Worm (Caenorhabditis elegans): ENCODE results near the gene nhr-38.

ce11 chrIV:9761751-9762150, 51.8 kb downstream of the nhr-38 start:
- TF ChIP-seq unc-62 (GFP tag; optimal IDR thresholded peaks at IDR 0.05 in 1 of 2): no peak
- no peak for TF ChIP-seq unc-62 (tag; optimal IDR thresholded peaks at IDR 0.05)
- TF ChIP-seq mes-2 (tag; optimal IDR thresholded peaks at IDR 0.05; ENCODE audit: poor library complexity, severe bottlenecking): no peak
- no peak for TF ChIP-seq php-3 (GFP tag; IDR thresholded peaks at IDR 0.05)
- no peak for TF ChIP-seq pha-4 (GFP tag; IDR thresholded peaks at IDR 0.05)
- TF ChIP-seq pha-4 (tag; optimal IDR thresholded peaks at IDR 0.05): no peak
- no peak for TF ChIP-seq gei-8 (GFP tag; optimal IDR thresholded peaks at IDR 0.05)

Measured in whole organism, L4 larva.